Worm (Caenorhabditis elegans) whole organism, young adult: ENCODE data around the gene C24H11.5.

ENCODE experiments used
- B0019.2 ChIP-seq: fragments of 200-800 bp; sonication (Bioruptor generic); conservative IDR thresholded peaks from 2 replicates; pipeline ENCODE4 v1.3.6; 2022; ENCODE audit warnings: missing genetic modification reagents, missing genetic modification characterization, missing compliant biosample characterization
- B0261.1 ChIP-seq: sonication (generic microtip); optimal IDR thresholded peaks from 2 replicates; lab custom pipeline; 2016; ENCODE audit warnings: mild to moderate bottlenecking, missing genetic modification characterization, moderate library complexity, missing compliant biosample characterization
- D2030.7 ChIP-seq: fragments of 200-800 bp; sonication (Bioruptor generic); IDR thresholded peaks from 2 replicates; pipeline ENCODE4 v1.3.6; 2022; ENCODE audit warnings: missing genetic modification reagents, missing genetic modification characterization, missing compliant biosample characterization
- F49E8.2 ChIP-seq: sonication (generic microtip); optimal IDR thresholded peaks from 3 replicates; lab custom pipeline; 2017; ENCODE audit warnings: missing genetic modification characterization, mild to moderate bottlenecking, missing compliant biosample characterization, antibody characterized with exemption, moderate library complexity; ENCODE audit not compliant: insufficient read depth
- K12H6.12 ChIP-seq: fragments of 200-800 bp; sonication (Bioruptor generic); optimal IDR thresholded peaks from 2 replicates; lab custom pipeline; 2018; ENCODE audit warnings: mild to moderate bottlenecking, missing genetic modification characterization, missing compliant biosample characterization
- T26A5.8 ChIP-seq: sonication (generic microtip); optimal IDR thresholded peaks from 2 replicates; lab custom pipeline; 2016; ENCODE audit warnings: missing genetic modification characterization, missing compliant biosample characterization
- efl-1 ChIP-seq: fragments of 150-350 bp; optimal IDR thresholded peaks from 2 replicates; lab custom pipeline; 2014; ENCODE audit warnings: missing biosample characterization, missing genetic modification reagents, missing genetic modification characterization
- pha-4 ChIP-seq: fragments of 150-350 bp; sonication (generic microtip); optimal IDR thresholded peaks from 2 replicates; lab custom pipeline; 2014; ENCODE audit warnings: missing biosample characterization, missing genetic modification reagents, missing genetic modification characterization
- snpc-1.3 ChIP-seq: sonication (generic microtip); optimal IDR thresholded peaks from 2 replicates; lab custom pipeline; 2017; ENCODE audit warnings: missing genetic modification characterization, mild to moderate bottlenecking, missing compliant biosample characterization, antibody characterized with exemption, moderate library complexity, missing genotype, missing genetic modification reagents; ENCODE audit not compliant: insufficient read depth
- snpc-4 ChIP-seq, 5 experiments: fragments of 150-350 bp in 1 of 5; sonication (generic microtip) in 4 of 5; optimal IDR thresholded peaks; 2 replicates each; lab custom pipeline; 2014 to 2018; ENCODE audit warnings: missing genetic modification characterization in 5 of 5, missing biosample characterization in 3 of 5, antibody characterized with exemption in 2 of 5, mild to moderate bottlenecking in 2 of 5, missing compliant biosample characterization in 2 of 5, missing genotype in 2 of 5, moderate library complexity in 2 of 5, missing genetic modification reagents in 1 of 5
- unc-62 ChIP-seq: fragments of 150-350 bp; optimal IDR thresholded peaks from 2 replicates; lab custom pipeline; 2014; ENCODE audit warnings: missing biosample characterization, missing genetic modification reagents, missing genetic modification characterization
- zfh-2 ChIP-seq: fragments of 200-800 bp; sonication (Bioruptor generic); conservative IDR thresholded peaks from 2 replicates; pipeline ENCODE4 v1.3.6; 2022; ENCODE audit warnings: missing genetic modification reagents, missing genetic modification characterization, missing compliant biosample characterization

ce11 chrIII:11777321-11777720, 2.7 kb upstream of the C24H11.5 start, which contains the start of gene mdt-21:
- TF ChIP-seq efl-1 (GFP tag; lab: Kevin White, UChicago) = no peak
- no peak for TF ChIP-seq F49E8.2
- no peak for TF ChIP-seq B0261.1
- TF ChIP-seq snpc-4 (GFP tag; optimal IDR thresholded peaks at IDR 0.05; lab: Kevin White, UChicago) = no peak
- no peak for TF ChIP-seq snpc-4 (tag; optimal IDR thresholded peaks at IDR 0.05; lab: Kevin White, UChicago)
- TF ChIP-seq T26A5.8 (tag; lab: Kevin White, UChicago) = no peak
- TF ChIP-seq snpc-1.3 = no peak
- no peak for TF ChIP-seq B0019.2 (GFP tag; lab: Robert Waterston, UW)
- no peak for TF ChIP-seq K12H6.12 (tag; lab: Kevin White, UChicago)
- TF ChIP-seq zfh-2 = no peak
- no peak for TF ChIP-seq unc-62
- TF ChIP-seq pha-4 (tag; lab: Kevin White, UChicago) = no peak
- TF ChIP-seq D2030.7 (GFP tag; lab: Robert Waterston, UW) = no peak
